Worm (Caenorhabditis elegans) whole organism, L2 larva: ENCODE measurements around the gene ddb-1.
"Not testable (repeated sequence)": the region's sequence is repeated elsewhere in the genome, so short reads cannot be mapped to it uniquely, and the experiment has no call there.

Experiments
- R02D3.7 ChIP-seq: fragments of 150-350 bp; optimal IDR thresholded peaks from 2 replicates; lab custom pipeline; 2014; ENCODE audit warnings: missing biosample characterization, missing genetic modification characterization
- Y55F3AM.14 ChIP-seq: fragments of 200-800 bp; sonication (Bioruptor generic); optimal IDR thresholded peaks from 2 replicates; lab custom pipeline; 2018; ENCODE audit warnings: mild to moderate bottlenecking, missing genetic modification characterization, missing compliant biosample characterization
- ZK546.5 ChIP-seq: sonication (generic microtip); optimal IDR thresholded peaks from 2 replicates; lab custom pipeline; 2017; ENCODE audit warnings: missing biosample characterization, missing genetic modification characterization
- ama-1 ChIP-seq: fragments of 150-350 bp; optimal IDR thresholded peaks from 2 replicates; lab custom pipeline; 2018; ENCODE audit warnings: inconsistent platforms
- crh-2 ChIP-seq: sonication (generic microtip); optimal IDR thresholded peaks from 2 replicates; lab custom pipeline; 2017; ENCODE audit warnings: missing biosample characterization, missing genetic modification characterization
- egl-27 ChIP-seq: sonication (generic microtip); optimal IDR thresholded peaks from 3 replicates; lab custom pipeline; 2017; ENCODE audit warnings: missing biosample characterization, missing genetic modification reagents, missing genetic modification characterization
- elt-1 ChIP-seq: fragments of 150-350 bp; optimal IDR thresholded peaks from 2 replicates; lab custom pipeline; 2014; ENCODE audit warnings: missing biosample characterization, missing genetic modification characterization
- elt-3 ChIP-seq: sonication (generic microtip); optimal IDR thresholded peaks from 2 replicates; lab custom pipeline; 2017; ENCODE audit warnings: missing biosample characterization, missing genetic modification characterization
- gmeb-1 ChIP-seq: fragments of 150-350 bp; optimal IDR thresholded peaks from 2 replicates; lab custom pipeline; 2014; ENCODE audit warnings: missing biosample characterization, missing genetic modification characterization
- lin-13 ChIP-seq: fragments of 150-350 bp; optimal IDR thresholded peaks from 2 replicates; lab custom pipeline; 2014; ENCODE audit warnings: missing biosample characterization, missing genetic modification reagents, missing genetic modification characterization
- lin-39 ChIP-seq: fragments of 150-350 bp; optimal IDR thresholded peaks from 2 replicates; lab custom pipeline; 2014; ENCODE audit warnings: missing biosample characterization, missing genetic modification reagents, missing genetic modification characterization
- lsy-2 ChIP-seq, 2 experiments: fragments of 150-350 bp in 1 of 2; sonication (generic microtip) in 1 of 2; optimal IDR thresholded peaks; 2 replicates each; lab custom pipeline; 2014 to 2017; ENCODE audit warnings: missing biosample characterization in 2 of 2, missing genetic modification characterization in 2 of 2
- mbf-1 ChIP-seq: sonication (generic microtip); optimal IDR thresholded peaks from 2 replicates; lab custom pipeline; 2017; ENCODE audit warnings: missing biosample characterization, missing genetic modification characterization
- nhr-11 ChIP-seq: fragments of 150-350 bp; optimal IDR thresholded peaks from 2 replicates; lab custom pipeline; 2014; ENCODE audit warnings: missing biosample characterization, missing genetic modification characterization
- nhr-129 ChIP-seq: fragments of 150-350 bp; optimal IDR thresholded peaks from 2 replicates; lab custom pipeline; 2014; ENCODE audit warnings: missing biosample characterization, missing genetic modification characterization
- nhr-21 ChIP-seq: fragments of 150-350 bp; optimal IDR thresholded peaks from 2 replicates; lab custom pipeline; 2014; ENCODE audit warnings: missing biosample characterization, missing genetic modification characterization
- nhr-25 ChIP-seq: fragments of 150-350 bp; sonication (generic microtip); optimal IDR thresholded peaks from 3 replicates; lab custom pipeline; 2014; ENCODE audit warnings: missing biosample characterization, missing genetic modification characterization
- nhr-6 ChIP-seq: fragments of 150-350 bp; optimal IDR thresholded peaks from 2 replicates; lab custom pipeline; 2014; ENCODE audit warnings: missing biosample characterization, missing genetic modification characterization
- nhr-77 ChIP-seq: fragments of 150-350 bp; optimal IDR thresholded peaks from 2 replicates; lab custom pipeline; 2014; ENCODE audit warnings: missing biosample characterization, missing genetic modification characterization
- peb-1 ChIP-seq: fragments of 150-350 bp; optimal IDR thresholded peaks from 2 replicates; lab custom pipeline; 2014; ENCODE audit warnings: missing biosample characterization, missing genetic modification characterization
- sma-3 ChIP-seq: sonication (generic microtip); optimal IDR thresholded peaks from 2 replicates; lab custom pipeline; 2016; ENCODE audit warnings: missing genetic modification reagents, missing genetic modification characterization, missing compliant biosample characterization
- sma-9 ChIP-seq, 2 experiments: fragments of 150-350 bp in 1 of 2; sonication (generic microtip) in 1 of 2; optimal IDR thresholded peaks; 2 replicates each; lab custom pipeline; 2014 to 2016; ENCODE audit warnings: missing genetic modification characterization in 2 of 2, mild to moderate bottlenecking in 1 of 2, missing biosample characterization in 1 of 2, missing compliant biosample characterization in 1 of 2, missing genetic modification reagents in 1 of 2, moderate library complexity in 1 of 2
- snpc-4 ChIP-seq: fragments of 150-350 bp; optimal IDR thresholded peaks from 2 replicates; lab custom pipeline; 2014; ENCODE audit warnings: missing biosample characterization, missing genetic modification characterization
- unc-39 ChIP-seq: fragments of 150-350 bp; optimal IDR thresholded peaks from 2 replicates; lab custom pipeline; 2014; ENCODE audit warnings: missing biosample characterization, missing genetic modification characterization
- unc-55 ChIP-seq: fragments of 150-350 bp; sonication (generic microtip); optimal IDR thresholded peaks from 3 replicates; lab custom pipeline; 2014; ENCODE audit warnings: missing biosample characterization, missing genetic modification reagents, missing genetic modification characterization
- zag-1 ChIP-seq: fragments of 150-350 bp; optimal IDR thresholded peaks from 2 replicates; lab custom pipeline; 2014; ENCODE audit warnings: missing biosample characterization, missing genetic modification characterization
- ztf-4 ChIP-seq: fragments of 150-350 bp; optimal IDR thresholded peaks from 2 replicates; lab custom pipeline; 2014; ENCODE audit warnings: missing biosample characterization, missing genetic modification characterization

ddb-1 gene

DNA sequence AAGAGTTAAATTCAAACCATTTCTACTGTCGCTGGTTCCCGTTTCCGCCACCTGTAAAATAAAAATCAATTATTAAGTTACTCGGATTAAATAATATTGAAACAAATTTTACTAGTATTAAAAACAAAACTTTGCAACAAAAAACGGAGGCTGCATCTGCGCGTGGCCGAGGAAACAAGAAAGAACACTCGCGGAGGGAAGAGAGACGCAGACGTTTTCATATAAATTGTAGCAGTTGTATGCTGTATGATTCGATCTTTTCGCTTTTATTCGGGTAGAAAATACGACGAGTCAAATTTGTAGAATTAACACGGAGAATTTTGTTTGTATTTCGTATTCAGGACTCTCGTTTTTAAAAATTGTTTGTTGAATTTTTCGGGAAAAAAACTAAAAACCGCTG is 24.7 kb upstream of the ddb-1 start, which contains the start of gene B0001.3:
Gene B0001.3, minus strand, starts transcription at position 55 of the 400 bp plus-strand sequence.
- peak; percentile 35 for TF ChIP-seq nhr-129 (tag; lab: Kevin White, UChicago)
- TF ChIP-seq peb-1 (tag; lab: Kevin White, UChicago), result no peak
- TF ChIP-seq, all 48 proteins: peak for 1

DNA sequence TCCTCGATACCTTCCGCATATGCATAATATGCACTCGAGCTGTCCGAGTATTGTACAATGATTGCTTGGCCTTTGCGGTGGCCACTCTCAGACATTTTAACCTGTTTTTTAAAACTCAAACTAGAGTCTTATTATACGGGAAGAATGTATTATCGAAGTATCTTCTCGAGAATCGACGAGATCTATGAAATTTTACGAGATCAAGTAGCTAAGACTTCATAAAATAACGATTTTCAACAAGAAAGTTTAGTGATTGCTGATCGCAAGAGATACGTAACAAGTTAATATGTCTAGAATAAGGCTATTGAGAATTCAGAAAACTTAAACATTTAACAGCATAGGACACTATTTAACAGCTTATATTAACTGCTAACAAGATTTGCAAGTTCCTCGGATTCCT is 22.3 kb upstream of the ddb-1 start, which contains the start of gene B0001.5:
Gene B0001.5, minus strand, starts transcription at position 101 of the 400 bp plus-strand sequence.
- TF ChIP-seq elt-3 (tag; lab: Kevin White, UChicago) (no peak), nhr-25 (tag; lab: Kevin White, UChicago) (no peak), ZK546.5 (tag; lab: Kevin White, UChicago) (no peak), sma-9 (GFP tag; optimal IDR thresholded peaks at IDR 0.05; lab: Kevin White, UChicago) (no peak), sma-9 (tag; optimal IDR thresholded peaks at IDR 0.05; lab: Kevin White, UChicago) (no peak), mbf-1 (tag; lab: Kevin White, UChicago) (no peak), ama-1 (no peak), lsy-2 (tag; optimal IDR thresholded peaks at IDR 0.05; lab: Kevin White, UChicago) (no peak), unc-55 (no peak), snpc-4 (tag; lab: Kevin White, UChicago) (no peak), elt-1 (tag; lab: Kevin White, UChicago) (no peak), gmeb-1 (tag; lab: Kevin White, UChicago) (no peak), ztf-4 (tag; lab: Kevin White, UChicago) (no peak), R02D3.7 (tag; lab: Kevin White, UChicago) (no peak), nhr-11 (no peak), egl-27 (tag; lab: Kevin White, UChicago) (no peak), unc-39 (tag; lab: Kevin White, UChicago) (no peak), sma-3 (GFP tag; lab: Kevin White, UChicago) (no peak), peb-1 (tag; lab: Kevin White, UChicago) (no peak)

DNA sequence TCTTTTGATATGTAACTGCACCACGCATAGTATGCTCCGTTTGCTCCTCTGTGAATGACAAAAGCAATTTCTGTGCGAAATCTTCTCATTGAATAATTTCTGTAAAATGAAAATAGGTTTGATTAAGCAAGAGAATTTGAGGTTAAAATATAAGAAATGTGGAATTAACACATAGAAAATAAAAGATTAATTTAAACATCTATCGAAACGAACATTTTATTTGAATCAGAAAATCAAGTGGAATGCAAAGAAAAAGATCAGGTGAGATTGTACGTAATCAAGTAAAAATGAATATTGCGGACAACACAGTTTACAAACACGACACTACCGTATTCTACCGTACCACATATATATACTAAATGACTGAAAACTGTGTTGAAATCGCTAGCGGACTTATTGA is 20.0 kb upstream of the ddb-1 start, which contains the start of gene B0001.8:
Gene B0001.8, minus strand, starts transcription at position 101 of the 400 bp plus-strand sequence.
- TF ChIP-seq sma-9 (GFP tag; optimal IDR thresholded peaks at IDR 0.05; lab: Kevin White, UChicago) (no peak), sma-9 (tag; optimal IDR thresholded peaks at IDR 0.05; lab: Kevin White, UChicago) (no peak)
- TF ChIP-seq, all 48 proteins: peak for 0

DNA sequence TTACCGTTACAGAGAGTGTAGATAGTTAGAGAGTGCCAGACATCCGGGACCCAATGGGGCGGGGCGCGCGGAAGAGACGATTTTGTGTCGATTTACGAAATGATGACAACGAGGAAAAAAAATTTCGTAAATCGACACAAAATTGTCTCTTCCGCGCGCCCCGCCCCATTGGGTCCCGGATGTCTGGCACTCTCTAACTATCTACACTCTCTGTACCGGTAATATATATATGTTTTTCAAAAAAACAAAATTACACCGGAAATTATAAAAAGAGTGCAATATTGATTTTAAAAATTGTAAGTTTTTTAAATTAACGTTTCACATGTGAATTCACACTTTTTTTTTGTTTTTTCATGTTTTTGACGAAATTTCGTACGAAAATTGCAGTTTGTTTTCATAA is 17.1 kb upstream of the ddb-1 start, which contains the start of gene B0001.4:
Gene B0001.4, minus strand, starts transcription at position 101 of the 400 bp plus-strand sequence.
- TF ChIP-seq lin-13 (GFP tag; lab: Kevin White, UChicago); nhr-21 (tag; lab: Kevin White, UChicago); nhr-77 (tag; lab: Kevin White, UChicago): not testable (repeated sequence)

DNA sequence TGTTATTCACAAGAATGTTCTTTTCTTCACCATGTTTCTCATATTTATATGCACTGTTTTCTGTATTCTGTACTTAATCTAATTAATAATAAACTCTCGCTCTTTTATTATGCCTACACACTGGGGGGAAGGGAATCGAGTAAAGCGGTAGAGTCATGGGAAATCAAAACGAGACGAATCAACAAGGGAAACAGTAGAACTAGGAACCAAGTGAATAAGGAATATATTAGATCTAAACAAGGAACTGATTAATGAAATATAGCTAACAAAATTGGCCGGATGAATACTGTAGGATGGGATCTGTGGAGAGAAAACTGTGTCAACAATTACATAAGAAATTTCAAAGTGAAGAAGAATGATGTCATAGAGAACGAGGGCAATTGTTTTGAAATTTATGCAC is 14.0 kb upstream of the ddb-1 start:
- TF ChIP-seq crh-2 (tag; lab: Kevin White, UChicago), result no peak
- TF ChIP-seq ztf-4 (tag; lab: Kevin White, UChicago), result no peak

DNA sequence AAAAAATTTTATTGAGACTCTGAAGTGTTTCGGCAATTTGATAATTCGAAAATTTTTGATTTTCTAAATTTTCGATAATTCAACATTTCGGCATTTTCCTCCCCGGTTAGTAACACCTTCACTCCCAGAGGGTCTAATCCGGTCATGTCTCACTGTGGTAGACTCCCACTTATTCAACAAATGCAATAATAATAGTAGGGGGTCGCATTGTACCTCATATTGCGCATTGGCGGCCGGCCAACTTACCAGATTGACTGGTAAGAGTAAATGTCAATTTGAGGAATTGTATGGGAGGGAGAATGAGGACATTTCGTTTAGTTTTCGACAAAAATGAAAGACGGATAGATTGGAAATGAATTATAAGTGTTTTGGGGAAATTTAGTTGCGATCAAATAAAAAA is 12.8 kb upstream of the ddb-1 start:
- peak; percentile 13 for TF ChIP-seq nhr-129 (tag; lab: Kevin White, UChicago)
- TF ChIP-seq elt-1 (tag; lab: Kevin White, UChicago), result no peak

DNA sequence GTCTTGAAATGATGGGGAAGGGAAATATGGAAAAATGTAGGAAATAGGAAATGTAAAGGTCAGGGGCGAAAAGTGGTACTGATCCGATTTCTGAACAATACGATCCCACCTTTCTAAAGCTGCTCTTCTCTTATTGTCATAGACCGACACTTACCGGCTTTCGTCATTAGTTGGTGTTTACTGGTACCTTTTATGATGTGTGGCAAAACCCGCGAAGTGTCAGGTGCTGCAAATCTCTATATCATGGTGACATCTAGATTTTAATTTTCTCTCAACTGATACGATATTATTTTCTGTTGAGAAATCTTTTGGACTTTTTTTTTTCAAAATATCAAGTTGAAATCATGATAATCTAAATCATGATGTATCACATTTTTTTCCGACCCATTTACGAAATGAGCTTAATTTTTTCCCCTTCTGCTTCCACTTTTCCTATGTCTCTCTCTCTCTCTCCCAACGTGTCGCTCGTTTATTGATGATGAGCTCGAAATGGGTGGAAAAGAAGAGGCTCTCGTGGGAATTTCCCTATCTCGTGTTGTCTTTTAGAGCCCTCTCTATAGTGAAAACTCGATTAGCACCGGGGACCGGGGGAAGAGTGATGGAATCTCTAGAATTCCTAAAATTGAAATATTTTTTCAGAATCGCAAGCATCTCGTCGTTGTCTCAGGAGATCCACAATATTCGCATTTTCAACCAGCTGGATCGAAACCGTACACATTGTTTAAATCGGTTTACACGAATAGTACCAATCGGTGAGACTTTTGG is 10.5 kb upstream of the ddb-1 start:
- no peak for TF ChIP-seq unc-39 (tag; lab: Kevin White, UChicago)
- TF ChIP-seq lin-39, result no peak
- TF ChIP-seq nhr-129 (tag; lab: Kevin White, UChicago), result peak; percentile 11
- no peak for TF ChIP-seq nhr-25 (tag; lab: Kevin White, UChicago)
- no peak for TF ChIP-seq lin-13 (GFP tag; lab: Kevin White, UChicago)
- TF ChIP-seq nhr-6 (tag; lab: Kevin White, UChicago), result no peak
- no peak for TF ChIP-seq zag-1 (tag; lab: Kevin White, UChicago)
- TF ChIP-seq Y55F3AM.14 (GFP tag; lab: Kevin White, UChicago), result no peak
- TF ChIP-seq snpc-4 (tag; lab: Kevin White, UChicago), result peak; percentile 59
